Worm (Caenorhabditis elegans) whole organism, L4/young adult: ENCODE measurements around the gene dmd-10.

Source experiments
- W03F9.2 ChIP-seq: fragments of 150-350 bp; optimal IDR thresholded peaks from 2 replicates; lab custom pipeline; 2014; ENCODE audit warnings: missing biosample characterization, missing genetic modification characterization
- dao-5 ChIP-seq: sonication (generic microtip); optimal IDR thresholded peaks from 2 replicates; lab custom pipeline; 2016; ENCODE audit warnings: missing genotype, missing genetic modification characterization, moderate library complexity, missing compliant biosample characterization

DNA sequence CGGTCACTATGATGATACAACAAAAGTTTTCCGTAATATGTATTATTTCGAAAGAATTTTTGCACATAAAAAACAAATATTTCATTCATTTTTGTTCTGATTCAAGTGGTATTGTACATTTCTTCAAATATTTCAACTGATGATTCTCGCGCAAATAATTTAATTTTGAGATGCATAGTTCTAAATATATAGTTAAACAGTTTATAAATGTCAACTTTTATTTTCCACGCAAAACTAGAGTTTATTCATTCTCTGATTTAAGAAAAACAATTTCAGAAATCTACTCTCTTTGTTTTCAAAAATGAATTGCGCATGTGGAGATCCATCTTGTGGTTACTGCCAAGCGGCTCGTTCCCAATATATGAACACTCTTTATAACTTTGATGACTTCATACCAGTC is 27.8 kb upstream of the dmd-10 start, which contains the start of gene zip-5:
- TF ChIP-seq W03F9.2 (no peak), dao-5 (tag; lab: Kevin White, UChicago) (no peak)
